Worm (Caenorhabditis elegans) whole organism, L4 larva: ENCODE results near the gene F42A10.5.

ENCODE experiments used
- D1046.2 ChIP-seq: fragments of 200-800 bp; sonication (Bioruptor generic); IDR thresholded peaks from 2 replicates; pipeline ENCODE4 v1.3.6; 2022; ENCODE audit warnings: missing genetic modification characterization, missing compliant biosample characterization
- F10B5.3 ChIP-seq: sonication (generic microtip); optimal IDR thresholded peaks from 2 replicates; lab custom pipeline; 2016; ENCODE audit warnings: mild to moderate bottlenecking, missing genetic modification characterization, missing compliant biosample characterization
- F26F4.8 ChIP-seq: fragments of 200-800 bp; sonication (Bioruptor generic); conservative IDR thresholded peaks from 2 replicates; pipeline ENCODE4 v1.3.6; 2022; ENCODE audit warnings: missing genetic modification characterization, missing compliant biosample characterization
- F37D6.2 ChIP-seq: sonication (generic microtip); optimal IDR thresholded peaks from 2 replicates; lab custom pipeline; 2016; ENCODE audit warnings: mild to moderate bottlenecking, missing genetic modification characterization, missing compliant biosample characterization
- F44E2.7 ChIP-seq: fragments of 200-800 bp; sonication (Bioruptor generic); IDR thresholded peaks from 2 replicates; pipeline ENCODE4 v2.1.2; 2022; ENCODE audit warnings: missing genetic modification characterization, missing compliant biosample characterization
- R02D3.7 ChIP-seq: fragments of 150-350 bp; sonication (generic microtip); optimal IDR thresholded peaks from 3 replicates; lab custom pipeline; 2014; ENCODE audit warnings: missing biosample characterization, missing genetic modification characterization
- T26A8.4 ChIP-seq: fragments of 200-800 bp; sonication (Bioruptor generic); IDR thresholded peaks from 2 replicates; pipeline ENCODE4 v1.3.6; 2022; ENCODE audit warnings: missing genetic modification characterization, missing compliant biosample characterization
- Y105C5A.15 ChIP-seq: fragments of 200-800 bp; sonication (Bioruptor generic); IDR thresholded peaks from 2 replicates; pipeline ENCODE4 v1.3.6; 2022; ENCODE audit warnings: missing genetic modification characterization, missing compliant biosample characterization
- Y48G9A.11 ChIP-seq: fragments of 200-800 bp; sonication (Bioruptor generic); IDR thresholded peaks from 2 replicates; pipeline ENCODE4 v1.3.6; 2022; ENCODE audit warnings: missing genetic modification reagents, missing genetic modification characterization, missing compliant biosample characterization
- aha-1 ChIP-seq: fragments of 150-350 bp; peaks from one replicate; lab custom pipeline; 2014; ENCODE audit warnings: missing biosample characterization, missing genetic modification characterization
- arid-1 ChIP-seq: fragments of 200-800 bp; sonication (Bioruptor generic); conservative IDR thresholded peaks from 2 replicates; pipeline ENCODE4 v1.3.6; 2022; ENCODE audit warnings: missing genetic modification reagents, missing genetic modification characterization, missing compliant biosample characterization
- cey-2 ChIP-seq: sonication (generic microtip); optimal IDR thresholded peaks from 3 replicates; lab custom pipeline; 2017; ENCODE audit warnings: missing genetic modification characterization, mild to moderate bottlenecking, missing compliant biosample characterization, antibody characterized with exemption, borderline replicate concordance; ENCODE audit not compliant: insufficient read depth
- daf-16 ChIP-seq, 3 experiments: sonication (generic microtip); optimal IDR thresholded peaks; 2 replicates each; lab custom pipeline; 2016 to 2017; ENCODE audit warnings: missing genetic modification characterization in 3 of 3, missing genetic modification reagents in 3 of 3, mild to moderate bottlenecking in 2 of 3, missing compliant biosample characterization in 2 of 3, missing biosample characterization in 1 of 3, moderate library complexity in 1 of 3
- daf-19 ChIP-seq: fragments of 200-800 bp; sonication (Bioruptor generic); conservative IDR thresholded peaks from 2 replicates; pipeline ENCODE4 v1.3.6; 2022; ENCODE audit warnings: missing genetic modification characterization, missing compliant biosample characterization
- daf-8 ChIP-seq: fragments of 200-800 bp; sonication (Bioruptor generic); IDR thresholded peaks from 2 replicates; pipeline ENCODE4 v1.3.6; 2022; ENCODE audit warnings: missing genetic modification characterization, missing compliant biosample characterization
- dmd-6 ChIP-seq: fragments of 200-800 bp; sonication (Bioruptor generic); IDR thresholded peaks from 2 replicates; pipeline ENCODE4 v1.3.6; 2022; ENCODE audit warnings: missing genetic modification reagents, missing genetic modification characterization, missing compliant biosample characterization
- dve-1 ChIP-seq: sonication (generic microtip); optimal IDR thresholded peaks from 2 replicates; lab custom pipeline; 2017; ENCODE audit warnings: antibody characterized with exemption, mild to moderate bottlenecking, missing genetic modification characterization, missing compliant biosample characterization; ENCODE audit not compliant: insufficient read depth
- egl-43 ChIP-seq: fragments of 200-800 bp; sonication (Bioruptor generic); IDR thresholded peaks from 2 replicates; pipeline ENCODE4 v1.3.6; 2022; ENCODE audit warnings: missing genetic modification reagents, missing genetic modification characterization, missing compliant biosample characterization
- gei-8 ChIP-seq: fragments of 200-800 bp; sonication (Bioruptor generic); optimal IDR thresholded peaks from 2 replicates; lab custom pipeline; 2018; ENCODE audit warnings: mild to moderate bottlenecking, missing genetic modification characterization, missing compliant biosample characterization
- hlh-11 ChIP-seq: fragments of 200-800 bp; sonication (Bioruptor generic); optimal IDR thresholded peaks from 2 replicates; lab custom pipeline; 2018; ENCODE audit warnings: mild to moderate bottlenecking, missing genetic modification characterization, missing compliant biosample characterization
- hlh-30 ChIP-seq: sonication (generic microtip); optimal IDR thresholded peaks from 2 replicates; lab custom pipeline; 2017; ENCODE audit warnings: antibody characterized with exemption, mild to moderate bottlenecking, missing genetic modification characterization, missing compliant biosample characterization; ENCODE audit not compliant: insufficient read depth
- hmg-1.1 ChIP-seq: fragments of 200-800 bp; sonication (Bioruptor generic); IDR thresholded peaks from 2 replicates; pipeline ENCODE4 v1.3.6; 2022; ENCODE audit warnings: missing genetic modification reagents, missing genetic modification characterization, missing compliant biosample characterization
- lim-7 ChIP-seq: fragments of 200-800 bp; sonication (Bioruptor generic); IDR thresholded peaks from 2 replicates; pipeline ENCODE4 v1.3.6; 2022; ENCODE audit warnings: missing genetic modification characterization, missing compliant biosample characterization
- lin-15B ChIP-seq: fragments of 150-350 bp; sonication (generic microtip); optimal IDR thresholded peaks from 3 replicates; lab custom pipeline; 2014; ENCODE audit warnings: missing biosample characterization, missing genetic modification characterization
- lin-29 ChIP-seq: fragments of 200-800 bp; sonication (Bioruptor generic); IDR thresholded peaks from 2 replicates; pipeline ENCODE4 v1.3.6; 2022; ENCODE audit warnings: missing genetic modification reagents, missing genetic modification characterization, missing compliant biosample characterization
- lin-38 ChIP-seq: fragments of 200-800 bp; sonication (Bioruptor generic); IDR thresholded peaks from 2 replicates; pipeline ENCODE4 v1.3.6; 2022; ENCODE audit warnings: missing genetic modification reagents, missing genetic modification characterization, missing compliant biosample characterization
- lsy-2 ChIP-seq, 2 experiments: fragments of 150-350 bp in 1 of 2; sonication (generic microtip) in 1 of 2; optimal IDR thresholded peaks; 2 replicates each; lab custom pipeline; 2014 to 2017; ENCODE audit warnings: missing biosample characterization in 2 of 2, missing genetic modification characterization in 2 of 2
- mxl-2 ChIP-seq: fragments of 200-800 bp; sonication (Bioruptor generic); conservative IDR thresholded peaks from 2 replicates; pipeline ENCODE4 v1.3.6; 2022; ENCODE audit warnings: missing genetic modification reagents, missing genetic modification characterization, missing compliant biosample characterization
- mxl-3 ChIP-seq: fragments of 200-800 bp; sonication (Bioruptor generic); optimal IDR thresholded peaks from 2 replicates; lab custom pipeline; 2018; ENCODE audit warnings: mild to moderate bottlenecking, missing genetic modification characterization, missing compliant biosample characterization
- nhr-102 ChIP-seq: sonication (generic microtip); optimal IDR thresholded peaks from 2 replicates; lab custom pipeline; 2016; ENCODE audit warnings: mild to moderate bottlenecking, missing genetic modification characterization, moderate library complexity, missing compliant biosample characterization
- nhr-28 ChIP-seq: fragments of 150-350 bp; optimal IDR thresholded peaks from 2 replicates; lab custom pipeline; 2014; ENCODE audit warnings: missing biosample characterization, missing genetic modification characterization
- nhr-41 ChIP-seq: fragments of 200-800 bp; sonication (Bioruptor generic); IDR thresholded peaks from 2 replicates; pipeline ENCODE4 v1.3.6; 2022; ENCODE audit warnings: missing genetic modification reagents, missing genetic modification characterization, missing compliant biosample characterization
- nhr-48 ChIP-seq: sonication (generic microtip); optimal IDR thresholded peaks from 2 replicates; lab custom pipeline; 2016; ENCODE audit warnings: mild to moderate bottlenecking, missing genetic modification characterization, missing compliant biosample characterization
- php-3 ChIP-seq: fragments of 200-800 bp; sonication (Bioruptor generic); IDR thresholded peaks from 2 replicates; pipeline ENCODE4 v1.3.6; 2022; ENCODE audit warnings: missing genetic modification reagents, missing genetic modification characterization, missing compliant biosample characterization
- pqm-1 ChIP-seq: sonication (generic microtip); optimal IDR thresholded peaks from 2 replicates; lab custom pipeline; 2017; ENCODE audit warnings: missing biosample characterization, missing genetic modification characterization
- sdz-12 ChIP-seq: fragments of 200-800 bp; sonication (Bioruptor generic); optimal IDR thresholded peaks from 2 replicates; lab custom pipeline; 2018; ENCODE audit warnings: mild to moderate bottlenecking, missing genetic modification characterization, missing compliant biosample characterization
- set-16 ChIP-seq: fragments of 200-800 bp; sonication (Bioruptor generic); IDR thresholded peaks from 2 replicates; pipeline ENCODE4 v1.3.6; 2022; ENCODE audit warnings: missing genetic modification reagents, missing genetic modification characterization, missing compliant biosample characterization
- spr-3 ChIP-seq: fragments of 200-800 bp; sonication (Bioruptor generic); optimal IDR thresholded peaks from 2 replicates; lab custom pipeline; 2018; ENCODE audit warnings: mild to moderate bottlenecking, missing genetic modification characterization, missing compliant biosample characterization
- unc-62 ChIP-seq, 3 experiments: fragments of 150-350 bp in 1 of 3; sonication (generic microtip); optimal IDR thresholded peaks in 2 of 3; peaks in 1 of 3; 1 replicate in 1 of 3; 2 replicates in 2 of 3; lab custom pipeline; 2014 to 2017; ENCODE audit warnings: missing biosample characterization in 3 of 3, missing genetic modification characterization in 3 of 3, missing genetic modification reagents in 3 of 3, missing genotype in 1 of 3
- vab-7 ChIP-seq: fragments of 200-800 bp; sonication (Bioruptor generic); IDR thresholded peaks from 2 replicates; pipeline ENCODE4 v1.3.6; 2022; ENCODE audit warnings: missing genetic modification reagents, missing genetic modification characterization, missing compliant biosample characterization
- zfp-3 ChIP-seq: fragments of 200-800 bp; sonication (Bioruptor generic); conservative IDR thresholded peaks from 2 replicates; pipeline ENCODE4 v1.3.6; 2022; ENCODE audit warnings: missing genetic modification reagents, missing genetic modification characterization, missing compliant biosample characterization
- ztf-7 ChIP-seq: fragments of 150-350 bp; optimal IDR thresholded peaks from 2 replicates; lab custom pipeline; 2014; ENCODE audit warnings: missing biosample characterization, missing genetic modification characterization

Gene F42A10.5

DNA sequence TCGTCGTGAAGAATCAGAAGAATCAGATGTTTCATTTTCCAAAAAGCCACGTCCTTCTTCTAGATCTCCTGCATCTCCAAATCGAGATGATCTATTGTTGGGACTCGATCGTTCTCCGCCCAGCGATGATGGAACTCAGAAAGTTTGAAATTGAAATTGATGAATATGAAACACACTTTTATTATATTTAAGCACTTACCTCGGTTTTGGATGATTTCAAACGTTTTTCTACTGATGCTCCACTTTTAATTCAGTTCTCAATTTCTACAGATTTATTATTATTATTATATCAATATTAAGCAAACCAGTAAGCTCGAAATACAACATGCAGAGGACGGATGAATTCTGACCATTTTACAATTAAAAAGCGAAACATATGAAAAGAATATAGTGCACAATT is 18.7 kb downstream of the F42A10.5 start:
- TF ChIP-seq lim-7 (GFP tag; lab: Robert Waterston, UW) (no peak), aha-1 (peak; percentile 67), unc-62 (GFP tag; optimal IDR thresholded peaks at IDR 0.05 in 1 of 2; lab: Kevin White, UChicago) (peak in 1 of 2 experiments; percentile 76), unc-62 (tag; optimal IDR thresholded peaks at IDR 0.05; lab: Kevin White, UChicago) (no peak)
- TF ChIP-seq, all 104 proteins: peak for 2

- 0 out of 2 replicates have a peak, but pooled peaks have one; percentile 17 for TF ChIP-seq egl-43
- TF ChIP-seq set-16 (GFP tag; lab: Robert Waterston, UW) = peak; percentile 93
These were observed 20.2 kb downstream of the F42A10.5 start for ce11 chrIII:6153112-6153511.

DNA sequence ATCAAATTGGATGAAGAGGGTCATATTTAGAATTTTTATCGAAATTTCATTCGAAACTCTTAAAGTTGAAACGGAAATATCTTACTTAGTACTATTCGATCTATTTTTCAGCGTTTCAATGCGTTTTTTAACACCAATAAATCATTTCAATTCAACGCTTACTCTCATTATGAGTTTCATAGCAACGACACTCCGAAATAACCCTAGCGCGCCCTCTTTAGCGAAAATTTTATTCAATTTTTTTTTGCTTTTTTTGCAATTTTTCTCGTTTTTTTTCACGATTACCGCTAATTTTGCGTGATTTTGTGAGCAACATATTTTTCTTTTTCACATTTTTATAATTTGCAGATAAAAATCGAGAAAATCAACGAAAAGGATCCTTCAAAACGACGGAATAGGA is 21.2 kb downstream of the F42A10.5 start:
- peak; percentile 71; the same call in 1 of the 2 replicates for TF ChIP-seq Y48G9A.11

- TF ChIP-seq daf-19 (GFP tag; lab: Robert Waterston, UW) = no peak
- no peak for TF ChIP-seq F26F4.8
- no peak for TF ChIP-seq hmg-1.1
- TF ChIP-seq daf-8 (GFP tag; lab: Robert Waterston, UW) = no peak
- TF ChIP-seq sdz-12 (GFP tag; lab: Kevin White, UChicago) = no peak
- TF ChIP-seq mxl-2 (GFP tag; lab: Robert Waterston, UW) = no peak
- TF ChIP-seq lin-29 = no peak
- TF ChIP-seq F37D6.2 (tag; lab: Kevin White, UChicago) = no peak
- no peak for TF ChIP-seq lin-38 (GFP tag; lab: Robert Waterston, UW)
- no peak for TF ChIP-seq R02D3.7 (tag; lab: Kevin White, UChicago)
- TF ChIP-seq F44E2.7 (GFP tag; lab: Robert Waterston, UW) = no peak
- no peak for TF ChIP-seq nhr-41 (GFP tag; lab: Robert Waterston, UW)
- no peak for TF ChIP-seq gei-8 (GFP tag; lab: Kevin White, UChicago)
- 0 out of 2 replicates have a peak, but pooled peaks have one; percentile 46 for TF ChIP-seq php-3 (GFP tag; lab: Robert Waterston, UW)
- TF ChIP-seq vab-7 (GFP tag; lab: Robert Waterston, UW) = no peak
- TF ChIP-seq nhr-102 (tag; lab: Kevin White, UChicago) = peak; percentile 4
- TF ChIP-seq pqm-1 (tag; lab: Kevin White, UChicago) = peak; percentile 26
- peak; percentile 80 for TF ChIP-seq dmd-6 (GFP tag; lab: Robert Waterston, UW)
- TF ChIP-seq ztf-7 (tag; lab: Kevin White, UChicago) = no peak
- TF ChIP-seq dve-1 = peak; percentile 68
- no peak for TF ChIP-seq cey-2 (tag; lab: Kevin White, UChicago)
- no peak for TF ChIP-seq T26A8.4
- TF ChIP-seq nhr-28 (tag; lab: Kevin White, UChicago) = peak; percentile 24
- TF ChIP-seq F10B5.3 (tag; lab: Kevin White, UChicago) = no peak
- TF ChIP-seq hlh-30 (tag; lab: Kevin White, UChicago) = peak; percentile 48
- no peak for TF ChIP-seq spr-3 (GFP tag; lab: Kevin White, UChicago)
- peak; percentile 50 for TF ChIP-seq nhr-48 (tag; lab: Kevin White, UChicago)
- no peak for TF ChIP-seq lin-15B (tag; lab: Kevin White, UChicago)
- TF ChIP-seq lsy-2 (tag; optimal IDR thresholded peaks at IDR 0.05; lab: Kevin White, UChicago) = peak in 1 of 2 experiments; percentile 5
- no peak for TF ChIP-seq egl-43
- 0 out of 2 replicates have a peak, but pooled peaks have one; percentile 7 for TF ChIP-seq arid-1 (GFP tag; lab: Robert Waterston, UW)
- TF ChIP-seq mxl-3 (GFP tag; lab: Kevin White, UChicago) = peak; percentile 25
- TF ChIP-seq daf-16 (GFP tag; optimal IDR thresholded peaks at IDR 0.05; lab: Kevin White, UChicago) = no peak
- peak; percentile 92 for TF ChIP-seq daf-16 (tag; optimal IDR thresholded peaks at IDR 0.05; lab: Kevin White, UChicago)
- peak; percentile 71 for TF ChIP-seq hlh-11
- TF ChIP-seq zfp-3 (GFP tag; lab: Robert Waterston, UW) = no peak
- no peak for TF ChIP-seq D1046.2
- TF ChIP-seq Y48G9A.11 = peak; percentile 42; the same call in 1 of the 2 replicates
- TF ChIP-seq Y105C5A.15 = no peak
These were observed 23.7 kb downstream of the F42A10.5 start, which contains the start of the genes wht-7 and Y42G9A.1 for ce11 chrIII:6149467-6150072. Gene wht-7 (minus strand): TSS chrIII:6149597. Gene Y42G9A.1 (plus strand): TSS chrIII:6149961.
